Fruit fly (Drosophila melanogaster): ENCODE results near the gene CG33271.
A peak's percentile ranks its signal among the peaks of the same experiment; 100 is the strongest.

The CG33271 gene

DNA sequence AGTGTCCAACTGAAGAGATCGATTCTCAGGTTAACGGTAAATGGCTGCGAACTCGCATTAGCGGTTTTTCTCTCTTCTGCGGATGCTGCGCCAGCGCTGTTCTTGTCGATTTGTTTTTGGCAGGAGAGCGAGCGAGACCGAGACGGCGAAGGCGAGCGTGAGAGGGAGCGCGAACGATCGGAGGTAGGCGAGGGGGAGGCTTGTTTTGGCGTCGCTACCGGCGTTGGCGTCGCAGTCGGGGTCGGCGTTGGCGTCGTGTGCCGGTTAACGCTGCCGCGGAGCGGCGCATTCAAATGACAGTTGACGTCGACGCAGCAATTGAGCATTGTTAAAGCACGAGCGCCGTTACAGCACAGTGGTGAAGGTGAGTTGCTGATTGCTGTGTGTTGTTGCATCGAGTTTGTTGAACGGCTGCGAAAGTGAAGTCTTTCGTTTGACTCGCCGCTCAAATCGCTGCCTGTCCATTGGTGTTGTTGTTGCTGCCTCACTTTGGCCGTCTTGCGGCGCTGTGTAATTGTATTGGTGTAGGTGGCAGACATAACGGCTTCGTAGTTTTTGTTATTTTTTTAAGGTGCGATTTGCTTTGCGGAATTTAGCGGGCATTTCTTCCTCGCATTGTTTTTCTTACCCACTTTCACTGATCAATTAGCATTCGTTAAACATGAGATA lies 9.6 kb upstream of the CG33271 start (continued):
- TF ChIP-seq btn (GFP tag; optimal IDR thresholded peaks at IDR 0.05): no peak
- TF ChIP-seq bigmax (GFP tag; optimal IDR thresholded peaks at IDR 0.05): no peak
- TF ChIP-seq p53 (GFP tag; optimal IDR thresholded peaks at IDR 0.05): no peak
- no peak for TF ChIP-seq Sry-β (GFP tag; optimal IDR thresholded peaks at IDR 0.05)
- TF ChIP-seq CG18011 (GFP tag; optimal IDR thresholded peaks at IDR 0.05): no peak
- no peak for TF ChIP-seq eve (GFP tag; optimal IDR thresholded peaks at IDR 0.05)
- TF ChIP-seq tin (GFP tag; optimal IDR thresholded peaks at IDR 0.05): no peak
- TF ChIP-seq CG33213 (GFP tag; optimal IDR thresholded peaks at IDR 0.05): no peak
- TF ChIP-seq fd102C (GFP tag; optimal IDR thresholded peaks at IDR 0.05): no peak
- peak in 1 of 2 experiments; percentile 45 for TF ChIP-seq Eip74EF (GFP tag; optimal IDR thresholded peaks at IDR 0.05)
- TF ChIP-seq zf30C (GFP tag; optimal IDR thresholded peaks at IDR 0.05): no peak
- TF ChIP-seq CG10274 (GFP tag; optimal IDR thresholded peaks at IDR 0.05): no peak
- TF ChIP-seq unpg (GFP tag; optimal IDR thresholded peaks at IDR 0.05): no peak
- no peak for TF ChIP-seq sisA (GFP tag; IDR thresholded peaks at IDR 0.05)
- no peak for TF ChIP-seq CG4730 (GFP tag; IDR thresholded peaks at IDR 0.05)
- TF ChIP-seq CG1529 (GFP tag; optimal IDR thresholded peaks at IDR 0.05): no peak
- no peak for TF ChIP-seq CG7556 (GFP tag; optimal IDR thresholded peaks at IDR 0.05)
- TF ChIP-seq jing (GFP tag; optimal IDR thresholded peaks at IDR 0.05): no peak
- no peak for TF ChIP-seq HmgD (GFP tag; optimal IDR thresholded peaks at IDR 0.05)
- no peak for TF ChIP-seq PHDP (tag; optimal IDR thresholded peaks at IDR 0.05)
- no peak for TF ChIP-seq CG6689 (GFP tag; IDR thresholded peaks at IDR 0.05)
- no peak for TF ChIP-seq mam (GFP tag; optimal IDR thresholded peaks at IDR 0.05)
- peak; percentile 38 for TF ChIP-seq oc (tag; optimal IDR thresholded peaks at IDR 0.05)
- TF ChIP-seq run (tag; optimal IDR thresholded peaks at IDR 0.05): no peak
- no peak for TF ChIP-seq crp (GFP tag; optimal IDR thresholded peaks at IDR 0.05)
- TF ChIP-seq Bgb (GFP tag; IDR thresholded peaks at IDR 0.05; ENCODE audit: partially characterized antibody): peak; percentile 37; the same call in 1 of the 2 replicates
- no peak for TF ChIP-seq sima (GFP tag; optimal IDR thresholded peaks at IDR 0.05)
- no peak for TF ChIP-seq CG11560 (tag; IDR thresholded peaks at IDR 0.05)
- no peak for TF ChIP-seq pnt (GFP tag; optimal IDR thresholded peaks at IDR 0.05)
- TF ChIP-seq Jarid2 (GFP tag; optimal IDR thresholded peaks at IDR 0.05): no peak
- TF ChIP-seq CG15601 (tag; optimal IDR thresholded peaks at IDR 0.05): no peak
- TF ChIP-seq CG14860 (GFP tag; IDR thresholded peaks at IDR 0.05; ENCODE audit: partially characterized antibody): no peak
- no peak for TF ChIP-seq onecut (GFP tag; IDR thresholded peaks at IDR 0.05)
- no peak for TF ChIP-seq TFAM (GFP tag; optimal IDR thresholded peaks at IDR 0.05)
- no peak for TF ChIP-seq bowl (GFP tag; IDR thresholded peaks at IDR 0.05)
- TF ChIP-seq CG11456 (GFP tag; IDR thresholded peaks at IDR 0.05): 0 out of 3 replicates have a peak, but pooled peaks have one; percentile 56
- no peak for TF ChIP-seq E2f2 (GFP tag; IDR thresholded peaks at IDR 0.05)
- no peak for TF ChIP-seq CG11247 (GFP tag; IDR thresholded peaks at IDR 0.05)
- TF ChIP-seq CG17361 (GFP tag; IDR thresholded peaks at IDR 0.05): no peak
- TF ChIP-seq Nf-YB (GFP tag; optimal IDR thresholded peaks at IDR 0.05): no peak
- TF ChIP-seq wdn (GFP tag; IDR thresholded peaks at IDR 0.05): no peak
- TF ChIP-seq Deaf1 (tag; optimal IDR thresholded peaks at IDR 0.05): peak; percentile 44
- no peak for TF ChIP-seq CG33557 (GFP tag; optimal IDR thresholded peaks at IDR 0.05)
- TF ChIP-seq Xbp1 (GFP tag; optimal IDR thresholded peaks at IDR 0.05): no peak
- no peak for TF ChIP-seq lola (GFP tag; optimal IDR thresholded peaks at IDR 0.05)
- TF ChIP-seq CG7745 (tag; optimal IDR thresholded peaks at IDR 0.05): no peak
- TF ChIP-seq CG15011 (GFP tag; optimal IDR thresholded peaks at IDR 0.05): no peak
- TF ChIP-seq tio (GFP tag; optimal IDR thresholded peaks at IDR 0.05): no peak
- TF ChIP-seq twi (tag; optimal IDR thresholded peaks at IDR 0.05): no peak
- peak; percentile 28; the same call in 1 of the 2 replicates for TF ChIP-seq CG32532 (GFP tag; IDR thresholded peaks at IDR 0.05)

Measured in whole organism, embryonic.